In the genomic region with DNA sequence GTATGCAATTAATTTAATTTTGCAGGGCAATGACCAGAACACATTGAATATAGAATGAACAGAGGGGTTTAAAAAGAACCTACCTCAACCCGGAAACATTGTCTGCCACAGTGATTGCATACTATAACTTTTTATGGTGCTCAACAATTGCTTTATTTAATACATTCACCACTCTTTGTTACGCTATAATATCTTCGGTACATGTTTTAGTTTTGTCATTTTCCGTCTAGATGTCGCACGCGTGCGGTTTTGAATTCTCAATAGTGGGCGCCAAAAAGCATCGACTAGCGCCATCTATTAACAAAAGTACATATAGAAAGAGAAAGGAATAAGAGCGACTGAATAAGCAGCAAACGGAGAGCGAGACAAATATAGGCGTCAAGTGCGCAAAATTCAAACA, we compare ENCODE assay signal across 1 fruit fly cellular context.
TF ChIP-seq lines count a peak whose summit lies in the region.

No protein-coding gene starts in this region.

TF ChIP-seq in whole organism, embryonic, 481 proteins besides CTCF, POLR2A, EP300 and RAD21 (continued from another document):
- TF ChIP-seq CG32772 (GFP tag; IDR thresholded peaks at IDR 0.05; lab: Robert Waterston, UW) (peak; percentile 86), gsb-n (tag; optimal IDR thresholded peaks at IDR 0.05; lab: Kevin White, UChicago) (peak; percentile 69), CG10431 (GFP tag; optimal IDR thresholded peaks at IDR 0.05; lab: Kevin White, UChicago) (no peak), CG4328 (GFP tag; optimal IDR thresholded peaks at IDR 0.05; lab: Kevin White, UChicago) (peak; percentile 53), gfzf (GFP tag; optimal IDR thresholded peaks at IDR 0.05; lab: Kevin White, UChicago) (peak; percentile 44), luna (GFP tag; optimal IDR thresholded peaks at IDR 0.05; lab: Kevin White, UChicago) (no peak)
TF ChIP-seq in whole organism, embryonic: peak in this region for 376.
